Worm (Caenorhabditis elegans): Measurements from ENCODE around the gene clec-252.
"Not testable (repeated sequence)": the region's sequence is repeated elsewhere in the genome, so short reads cannot be mapped to it uniquely, and the experiment has no call there.

Gene clec-252

DNA sequence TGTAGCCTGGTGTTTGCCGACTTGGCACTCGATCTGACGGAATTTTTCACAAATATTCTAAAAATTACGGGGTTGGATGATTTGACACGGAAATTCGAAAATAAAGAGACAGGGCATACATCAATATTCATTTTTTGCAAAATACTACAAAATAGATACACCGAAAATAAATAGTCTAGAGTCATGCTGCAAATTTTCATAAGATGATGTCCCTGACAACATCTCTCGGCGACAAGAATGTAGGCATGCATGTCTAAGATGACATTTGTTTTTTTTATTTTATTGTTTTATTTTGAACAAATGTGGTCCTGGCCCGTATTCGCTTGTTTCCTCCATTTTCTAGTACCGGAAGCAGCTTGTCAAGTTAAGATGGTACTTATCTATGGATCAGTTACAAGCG, 22.8 kb upstream of the clec-252 start, which contains the start of gene clec-256:
clec-256 (plus strand) TSS at position 301 of the 400 bp plus-strand sequence.
- no peak for TF ChIP-seq ref-1 (GFP tag; conservative IDR thresholded peaks at IDR 0.05)
- no peak for TF ChIP-seq tab-1 (GFP tag; IDR thresholded peaks at IDR 0.05)
- no peak for TF ChIP-seq T22C8.4 (GFP tag; IDR thresholded peaks at IDR 0.05)
- TF ChIP-seq med-1 (GFP tag; optimal IDR thresholded peaks at IDR 0.05; ENCODE audit: insufficient read depth), result no peak
- TF ChIP-seq cog-1 (tag; optimal IDR thresholded peaks at IDR 0.05), result no peak
- TF ChIP-seq klf-2 (GFP tag; conservative IDR thresholded peaks at IDR 0.05), result no peak
- TF ChIP-seq ztf-23 (GFP tag; IDR thresholded peaks at IDR 0.05), result no peak
- TF ChIP-seq ztf-29 (GFP tag; IDR thresholded peaks at IDR 0.05), result no peak
- TF ChIP-seq flt-1 (GFP tag; IDR thresholded peaks at IDR 0.05), result no peak

DNA sequence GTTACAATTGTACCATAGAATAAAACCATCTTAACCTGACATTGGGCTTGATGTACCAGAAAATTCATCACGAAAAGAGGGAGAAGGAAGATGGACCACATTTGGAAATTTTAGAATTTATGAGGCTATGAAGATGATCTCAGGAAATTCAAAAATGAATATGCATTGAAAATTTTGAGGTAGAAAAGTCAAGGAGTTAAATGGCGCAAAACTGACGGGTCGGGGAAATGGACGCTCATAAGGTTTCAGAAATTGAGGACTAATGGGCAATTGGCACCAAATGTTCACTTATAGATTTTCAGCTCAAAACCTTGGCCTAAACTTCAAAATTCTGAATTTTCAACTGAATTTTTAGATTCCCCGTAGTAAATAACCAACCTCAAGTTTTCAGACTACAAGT, 22.0 kb upstream of the clec-252 start, which contains the start of gene clec-255:
clec-255 (minus strand) TSS at position 101 of the 400 bp plus-strand sequence.
- no peak for TF ChIP-seq ztf-23 (GFP tag; IDR thresholded peaks at IDR 0.05)
- TF ChIP-seq T22C8.4 (GFP tag; IDR thresholded peaks at IDR 0.05), result no peak
- TF ChIP-seq ref-1 (GFP tag; conservative IDR thresholded peaks at IDR 0.05), result no peak
- no peak for TF ChIP-seq med-1 (GFP tag; optimal IDR thresholded peaks at IDR 0.05; ENCODE audit: insufficient read depth)
- no peak for TF ChIP-seq ztf-29 (GFP tag; IDR thresholded peaks at IDR 0.05)
- TF ChIP-seq tab-1 (GFP tag; IDR thresholded peaks at IDR 0.05), result no peak
- no peak for TF ChIP-seq cog-1 (tag; optimal IDR thresholded peaks at IDR 0.05)
- no peak for TF ChIP-seq flt-1 (GFP tag; IDR thresholded peaks at IDR 0.05)
- no peak for TF ChIP-seq klf-2 (GFP tag; conservative IDR thresholded peaks at IDR 0.05)

DNA sequence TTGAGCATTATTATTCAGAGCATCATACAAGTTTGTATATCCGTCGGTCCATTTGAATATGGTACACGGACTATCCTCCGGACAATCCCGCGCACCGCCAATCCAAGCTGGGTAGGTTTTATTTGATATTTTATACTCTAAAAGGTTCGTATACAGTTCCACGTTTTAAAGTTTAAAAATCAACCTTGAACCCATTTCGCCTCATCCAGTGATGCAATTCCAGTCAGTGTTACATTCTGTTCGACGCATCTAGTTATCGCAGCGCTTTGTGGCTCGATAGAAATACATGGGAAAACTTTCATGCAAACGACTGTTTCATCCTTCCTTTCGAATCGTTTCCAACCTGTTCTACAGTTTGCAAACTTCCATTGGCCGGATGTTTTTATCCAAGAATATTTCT, 21.3 kb upstream of the clec-252 start:
- no peak for TF ChIP-seq T22C8.4 (GFP tag; IDR thresholded peaks at IDR 0.05)
- TF ChIP-seq tab-1 (GFP tag; IDR thresholded peaks at IDR 0.05), result no peak
- TF ChIP-seq cog-1 (tag; optimal IDR thresholded peaks at IDR 0.05), result no peak
- no peak for TF ChIP-seq ztf-23 (GFP tag; IDR thresholded peaks at IDR 0.05)
- TF ChIP-seq flt-1 (GFP tag; IDR thresholded peaks at IDR 0.05), result no peak
- TF ChIP-seq med-1 (GFP tag; optimal IDR thresholded peaks at IDR 0.05; ENCODE audit: insufficient read depth), result no peak
- no peak for TF ChIP-seq klf-2 (GFP tag; conservative IDR thresholded peaks at IDR 0.05)
- no peak for TF ChIP-seq ztf-29 (GFP tag; IDR thresholded peaks at IDR 0.05)
- no peak for TF ChIP-seq ref-1 (GFP tag; conservative IDR thresholded peaks at IDR 0.05)

DNA sequence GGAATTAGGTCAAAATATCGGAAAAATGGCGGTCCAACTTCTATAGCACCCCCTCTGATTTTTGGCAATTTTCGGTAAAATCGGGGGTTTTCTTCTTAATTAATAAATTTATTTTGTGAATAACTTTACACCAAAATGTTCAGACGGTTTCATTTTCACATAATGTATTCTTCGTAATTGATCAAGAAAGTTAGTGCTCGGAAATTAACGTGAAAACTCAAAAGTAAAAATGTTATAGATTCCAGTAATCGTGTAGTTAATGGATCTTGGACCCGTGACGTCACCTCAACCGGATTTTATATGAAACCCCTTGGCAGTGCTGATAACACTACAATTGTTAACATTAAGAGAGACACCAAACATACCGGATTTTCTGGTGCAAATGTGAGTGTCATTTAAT, 13.4 kb upstream of the clec-252 start, which contains the start of gene F11D11.22:
F11D11.22 (plus strand) TSS at position 301 of the 400 bp plus-strand sequence.
- not testable (repeated sequence) for TF ChIP-seq T22C8.4 (GFP tag; IDR thresholded peaks at IDR 0.05); med-1 (GFP tag; optimal IDR thresholded peaks at IDR 0.05; ENCODE audit: insufficient read depth); tab-1 (GFP tag; IDR thresholded peaks at IDR 0.05)

DNA sequence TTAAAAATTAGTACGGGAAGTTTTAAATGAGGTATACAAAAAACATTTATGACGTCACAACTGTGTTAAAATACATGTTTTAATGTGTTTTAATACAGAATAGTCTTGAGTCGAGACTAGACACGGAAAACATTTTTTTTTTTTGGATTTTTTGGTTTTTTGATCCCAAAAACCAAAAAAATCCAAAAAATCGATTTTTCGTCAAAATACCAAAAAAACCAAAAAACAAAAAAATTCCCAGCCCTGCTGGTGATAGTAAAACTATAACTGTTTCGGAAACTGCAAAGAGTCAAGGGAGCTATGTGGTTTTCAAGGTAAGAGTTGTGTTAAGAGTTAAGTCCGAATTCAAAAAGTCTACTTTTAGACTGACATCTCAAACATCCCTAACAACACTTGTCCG, 12.5 kb upstream of the clec-252 start, which contains the start of gene F11D11.4:
F11D11.4 (plus strand) TSS at position 301 of the 400 bp plus-strand sequence.
- TF ChIP-seq tab-1 (GFP tag; IDR thresholded peaks at IDR 0.05) (no peak), T22C8.4 (GFP tag; IDR thresholded peaks at IDR 0.05) (no peak), cog-1 (tag; optimal IDR thresholded peaks at IDR 0.05) (no peak), ztf-23 (GFP tag; IDR thresholded peaks at IDR 0.05) (no peak), klf-2 (GFP tag; conservative IDR thresholded peaks at IDR 0.05) (no peak), ref-1 (GFP tag; conservative IDR thresholded peaks at IDR 0.05) (no peak), med-1 (GFP tag; optimal IDR thresholded peaks at IDR 0.05; ENCODE audit: insufficient read depth) (no peak), flt-1 (GFP tag; IDR thresholded peaks at IDR 0.05) (no peak), ztf-29 (GFP tag; IDR thresholded peaks at IDR 0.05) (no peak)

DNA sequence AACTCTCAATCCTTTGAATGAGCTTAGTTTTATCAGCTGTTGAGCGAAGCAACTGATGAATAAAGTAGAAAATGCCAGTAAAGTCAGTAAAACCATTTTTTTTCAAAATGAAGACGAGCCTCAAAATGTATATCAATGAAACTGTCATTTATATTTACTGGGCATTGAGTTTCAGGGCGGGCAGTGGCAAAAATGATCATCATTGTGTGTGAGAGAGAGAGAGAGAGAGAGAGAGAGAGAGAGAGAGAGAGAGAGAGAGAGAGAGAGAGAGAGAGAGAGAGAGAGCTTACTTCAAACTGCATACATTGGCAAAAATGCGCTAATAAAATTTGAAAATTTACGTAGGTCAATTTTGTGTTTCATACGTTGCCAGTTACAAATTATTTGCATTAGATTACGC, 11.5 kb upstream of the clec-252 start, which contains the start of gene F11D11.3:
F11D11.3 (minus strand) TSS at position 101 of the 400 bp plus-strand sequence.
- TF ChIP-seq klf-2 (GFP tag; conservative IDR thresholded peaks at IDR 0.05) (no peak), flt-1 (GFP tag; IDR thresholded peaks at IDR 0.05) (no peak), ref-1 (GFP tag; conservative IDR thresholded peaks at IDR 0.05) (no peak), T22C8.4 (GFP tag; IDR thresholded peaks at IDR 0.05) (no peak), med-1 (GFP tag; optimal IDR thresholded peaks at IDR 0.05; ENCODE audit: insufficient read depth) (no peak), tab-1 (GFP tag; IDR thresholded peaks at IDR 0.05) (no peak), cog-1 (tag; optimal IDR thresholded peaks at IDR 0.05) (no peak), ztf-29 (GFP tag; IDR thresholded peaks at IDR 0.05) (no peak)

DNA sequence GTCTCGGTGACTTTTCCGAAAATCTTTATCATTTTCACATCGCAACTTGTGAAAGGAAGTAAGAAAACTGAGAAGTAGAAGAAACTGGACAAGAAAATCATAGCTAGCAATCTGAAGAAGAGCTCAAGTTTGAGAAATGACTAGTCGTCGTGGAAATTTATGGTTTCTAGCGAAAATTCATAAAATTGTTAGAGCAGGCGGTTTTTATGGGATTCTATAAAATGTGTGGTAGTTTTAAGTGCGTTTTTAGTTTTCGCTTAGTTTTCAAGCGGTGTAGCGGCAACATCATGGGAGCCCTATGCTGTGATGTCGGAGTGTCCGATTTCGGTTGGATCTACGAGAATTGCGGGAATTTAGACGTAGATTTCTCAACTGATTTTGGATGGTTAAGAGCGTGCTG, 5.7 kb upstream of the clec-252 start, which contains the start of gene clec-254:
clec-254 (minus strand) TSS at position 101 of the 400 bp plus-strand sequence.
- TF ChIP-seq med-1 (GFP tag; optimal IDR thresholded peaks at IDR 0.05; ENCODE audit: insufficient read depth); ref-1 (GFP tag; conservative IDR thresholded peaks at IDR 0.05); ztf-23 (GFP tag; IDR thresholded peaks at IDR 0.05): not testable (repeated sequence)

DNA sequence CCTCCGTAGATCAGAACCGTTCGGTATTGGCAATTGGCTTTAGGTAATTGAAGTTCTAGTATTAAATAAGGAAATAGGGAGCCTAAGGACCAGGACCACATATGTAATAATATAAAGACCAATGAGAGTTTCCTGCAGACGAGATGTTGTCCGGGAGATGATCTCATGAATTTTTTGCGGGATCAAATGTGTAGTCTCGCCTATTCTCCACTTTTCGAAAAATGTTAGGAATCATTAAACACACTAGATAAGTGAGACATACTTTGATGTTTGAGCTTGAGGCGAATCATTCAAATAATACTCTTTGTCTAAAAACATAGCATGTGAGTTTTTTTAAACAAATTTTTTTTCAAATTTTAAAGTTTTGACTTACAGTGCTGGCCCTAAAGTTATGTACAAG, 4.4 kb upstream of the clec-252 start, which contains the start of gene F11D11.6:
F11D11.6 (minus strand) TSS at position 101 of the 400 bp plus-strand sequence.
- no peak for TF ChIP-seq tab-1 (GFP tag; IDR thresholded peaks at IDR 0.05)
- TF ChIP-seq klf-2 (GFP tag; conservative IDR thresholded peaks at IDR 0.05), result no peak
- no peak for TF ChIP-seq ztf-23 (GFP tag; IDR thresholded peaks at IDR 0.05)
- no peak for TF ChIP-seq ref-1 (GFP tag; conservative IDR thresholded peaks at IDR 0.05)
- TF ChIP-seq ztf-29 (GFP tag; IDR thresholded peaks at IDR 0.05), result no peak
- no peak for TF ChIP-seq cog-1 (tag; optimal IDR thresholded peaks at IDR 0.05)
- no peak for TF ChIP-seq med-1 (GFP tag; optimal IDR thresholded peaks at IDR 0.05; ENCODE audit: insufficient read depth)
- TF ChIP-seq flt-1 (GFP tag; IDR thresholded peaks at IDR 0.05), result no peak
- no peak for TF ChIP-seq T22C8.4 (GFP tag; IDR thresholded peaks at IDR 0.05)

DNA sequence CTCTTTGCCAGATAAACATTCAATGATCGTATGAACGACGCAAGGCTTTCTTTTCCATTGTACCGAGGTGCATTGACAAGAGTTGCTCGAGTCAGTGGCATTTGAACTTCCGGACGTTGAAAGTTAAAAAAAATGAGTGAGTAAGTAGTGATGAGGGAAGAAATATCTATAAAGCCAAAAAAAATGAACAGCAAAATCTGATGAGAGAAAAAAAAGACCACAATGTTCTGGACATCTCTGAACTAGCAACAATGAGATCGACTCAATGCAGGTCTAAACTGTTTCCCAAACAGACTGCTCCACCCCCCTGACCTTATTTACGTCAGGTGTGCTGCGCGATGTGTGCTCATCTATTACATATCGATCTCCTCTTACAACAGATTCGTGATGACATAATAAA, 1.8 kb upstream of the clec-252 start, which contains the start of the genes F11D11.21 and F11D11.12:
F11D11.21 (minus strand) TSS at position 101 of the 400 bp plus-strand sequence.
F11D11.12 (minus strand) TSS at position 238 of the 400 bp plus-strand sequence.
- TF ChIP-seq ztf-23 (GFP tag; IDR thresholded peaks at IDR 0.05), result 0 out of 2 replicates have a peak, but pooled peaks have one; percentile 6
- TF ChIP-seq ztf-29 (GFP tag; IDR thresholded peaks at IDR 0.05), result no peak
- TF ChIP-seq ref-1 (GFP tag; conservative IDR thresholded peaks at IDR 0.05), result no peak
- TF ChIP-seq klf-2 (GFP tag; conservative IDR thresholded peaks at IDR 0.05), result no peak
- no peak for TF ChIP-seq flt-1 (GFP tag; IDR thresholded peaks at IDR 0.05)
- no peak for TF ChIP-seq med-1 (GFP tag; optimal IDR thresholded peaks at IDR 0.05; ENCODE audit: insufficient read depth)
- TF ChIP-seq tab-1 (GFP tag; IDR thresholded peaks at IDR 0.05), result no peak
- no peak for TF ChIP-seq cog-1 (tag; optimal IDR thresholded peaks at IDR 0.05)
